Fruit fly (Drosophila melanogaster): ENCODE results near the gene qtc.

DNA sequence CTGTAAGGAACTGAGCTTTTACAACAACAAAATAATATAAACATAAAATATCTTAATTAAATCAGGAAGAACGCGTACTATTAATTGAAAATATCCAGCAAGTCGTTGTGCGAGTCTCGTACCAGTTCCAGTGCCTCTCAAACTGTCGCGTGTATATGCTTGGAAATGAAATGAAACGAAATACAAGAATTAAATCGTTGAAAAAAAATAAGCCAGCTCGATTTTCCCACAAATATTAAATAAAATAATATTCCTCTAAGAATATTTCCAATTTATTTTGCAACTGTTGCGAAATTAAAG is 30.9 kb upstream of the qtc start:
- TF ChIP-seq CG8478 (optimal IDR thresholded peaks at IDR 0.05) (no peak), CTCF (optimal IDR thresholded peaks at IDR 0.05) (no peak)

Data from S2 (cell line).